Fruit fly (Drosophila melanogaster) whole organism: Measurements from ENCODE around the gene CG13297.
"Not testable (repeated sequence)": the region's sequence is repeated elsewhere in the genome, so short reads cannot be mapped to it uniquely, and the experiment has no call there.

Experiments
- CG8478 ChIP-seq: fragments of >200 bp; optimal IDR thresholded peaks from 2 replicates; lab custom pipeline; 2018; ENCODE audit warnings: inconsistent platforms
- Dll ChIP-seq: fragments of >200 bp; optimal IDR thresholded peaks from 2 replicates; lab custom pipeline; 2017
- EcR ChIP-seq, 2 experiments: fragments of >200 bp; optimal IDR thresholded peaks; 2 replicates each; lab custom pipeline; 2017; ENCODE audit warnings: missing biosample characterization in 2 of 2, missing genetic modification characterization in 2 of 2, missing genetic modification reagents in 2 of 2
- pan ChIP-seq: fragments of >200 bp; optimal IDR thresholded peaks from 2 replicates; lab custom pipeline; 2017
- psq ChIP-seq: fragments of >200 bp; optimal IDR thresholded peaks from 2 replicates; lab custom pipeline; 2017
- usp ChIP-seq: fragments of >200 bp; optimal IDR thresholded peaks from 2 replicates; lab custom pipeline; 2017; ENCODE audit warnings: missing biosample characterization, missing genetic modification characterization, mixed read lengths

dm6 chr3L:6146374-6146773 lies 10.8 kb downstream of the CG13297 start, which contains the start of gene Lcp65Ab2:
- TF ChIP-seq psq; pan; CG8478 (lab: Kevin White, UChicago); EcR (GFP tag; optimal IDR thresholded peaks at IDR 0.05; lab: Kevin White, UChicago); usp (GFP tag; lab: Kevin White, UChicago); Dll (lab: Kevin White, UChicago): not testable (repeated sequence)
